Fruit fly (Drosophila melanogaster) whole organism, prepupa: ENCODE results near the gene SmydA-8.

Experiments
- Blimp-1 ChIP-seq: fragments of 200-800 bp; sonication (Bioruptor generic); optimal IDR thresholded peaks from 3 replicates; lab custom pipeline; 2017; ENCODE audit warnings: missing biosample characterization, missing genetic modification characterization, mild to moderate bottlenecking, moderate library complexity, missing genetic modification reagents
- CG10631 ChIP-seq: fragments of 200-800 bp; sonication (Bioruptor generic); optimal IDR thresholded peaks from 2 replicates; lab custom pipeline; 2016; ENCODE audit warnings: missing biosample characterization, missing genetic modification characterization
- CG11294 ChIP-seq: fragments of 200-800 bp; sonication (Bioruptor generic); IDR thresholded peaks from 2 replicates; pipeline ENCODE4 v1.3.6; 2022; ENCODE audit warnings: missing biosample characterization, missing genetic modification characterization
- CG11762 ChIP-seq: fragments of 200-800 bp; sonication (Bioruptor generic); optimal IDR thresholded peaks from 3 replicates; lab custom pipeline; 2016; ENCODE audit warnings: missing biosample characterization, missing genetic modification characterization; ENCODE audit not compliant: insufficient read depth
- CG11902 ChIP-seq: fragments of 200-800 bp; sonication (Bioruptor generic); optimal IDR thresholded peaks from 3 replicates; lab custom pipeline; 2016; ENCODE audit warnings: missing biosample characterization, missing genetic modification characterization
- CG15336 ChIP-seq: fragments of 200-800 bp; sonication (Bioruptor generic); IDR thresholded peaks from 2 replicates; pipeline ENCODE4 v1.3.6; 2022; ENCODE audit warnings: missing biosample characterization, missing genetic modification characterization
- CG16779 ChIP-seq: fragments of 200-800 bp; sonication (Bioruptor generic); optimal IDR thresholded peaks from 3 replicates; lab custom pipeline; 2017; ENCODE audit warnings: missing biosample characterization, mild to moderate bottlenecking, missing genetic modification characterization
- CG31627 ChIP-seq: fragments of 200-800 bp; sonication (Bioruptor generic); optimal IDR thresholded peaks from 3 replicates; lab custom pipeline; 2016; ENCODE audit warnings: missing biosample characterization, missing genetic modification characterization
- CG32006 ChIP-seq: fragments of 200-800 bp; sonication (Bioruptor generic); optimal IDR thresholded peaks from 3 replicates; lab custom pipeline; 2017; ENCODE audit warnings: missing biosample characterization, mild to moderate bottlenecking, missing genetic modification characterization
- CG34406 ChIP-seq: fragments of 200-800 bp; sonication (Bioruptor generic); optimal IDR thresholded peaks from 3 replicates; lab custom pipeline; 2016; ENCODE audit warnings: missing biosample characterization, missing genetic modification characterization
- CG3919 ChIP-seq: fragments of 200-800 bp; sonication (Bioruptor generic); optimal IDR thresholded peaks from 3 replicates; lab custom pipeline; 2016; ENCODE audit warnings: missing biosample characterization, missing genetic modification characterization
- CG6163 ChIP-seq: fragments of 200-800 bp; sonication (Bioruptor generic); IDR thresholded peaks from 3 replicates; pipeline ENCODE4 v1.3.6; 2022; ENCODE audit warnings: missing biosample characterization, missing genetic modification characterization
- CG6276 ChIP-seq: fragments of 200-800 bp; sonication (Bioruptor generic); optimal IDR thresholded peaks from 2 replicates; lab custom pipeline; 2017; ENCODE audit warnings: missing biosample characterization, mild to moderate bottlenecking, missing genetic modification characterization
- CG6792 ChIP-seq: fragments of 200-800 bp; sonication (Bioruptor generic); optimal IDR thresholded peaks from 3 replicates; lab custom pipeline; 2016; ENCODE audit warnings: missing biosample characterization, missing genetic modification characterization
- CG6808 ChIP-seq: fragments of 200-800 bp; sonication (Bioruptor generic); optimal IDR thresholded peaks from 3 replicates; lab custom pipeline; 2017; ENCODE audit warnings: missing biosample characterization, missing genetic modification characterization, mild to moderate bottlenecking, moderate library complexity, missing genetic modification reagents
- CG6854 ChIP-seq: fragments of 200-800 bp; sonication (Bioruptor generic); optimal IDR thresholded peaks from 2 replicates; lab custom pipeline; 2017; ENCODE audit warnings: missing biosample characterization, mild to moderate bottlenecking, missing genetic modification characterization
- CG7368 ChIP-seq: fragments of 200-800 bp; sonication (Bioruptor generic); optimal IDR thresholded peaks from 3 replicates; lab custom pipeline; 2016; ENCODE audit warnings: missing biosample characterization, missing genetic modification characterization
- CG8119 ChIP-seq: fragments of 200-800 bp; sonication (Bioruptor generic); IDR thresholded peaks from 3 replicates; pipeline ENCODE4 v1.3.6; 2022; ENCODE audit warnings: missing biosample characterization, missing genetic modification characterization
- CG8319 ChIP-seq: fragments of 200-800 bp; sonication (Bioruptor generic); optimal IDR thresholded peaks from 3 replicates; lab custom pipeline; 2016; ENCODE audit warnings: missing biosample characterization, missing genetic modification characterization
- CG8632 ChIP-seq: fragments of 200-800 bp; sonication (Bioruptor generic); optimal IDR thresholded peaks from 3 replicates; lab custom pipeline; 2016; ENCODE audit warnings: missing biosample characterization, missing genetic modification characterization
- CG9139 ChIP-seq: fragments of 200-800 bp; sonication (Bioruptor generic); optimal IDR thresholded peaks from 3 replicates; lab custom pipeline; 2017; ENCODE audit warnings: missing biosample characterization, mild to moderate bottlenecking, missing genetic modification characterization
- Eip78C ChIP-seq: fragments of 200-800 bp; sonication (Bioruptor generic); peaks from one replicate; lab custom pipeline; 2016; ENCODE audit warnings: missing biosample characterization, missing genetic modification characterization
- Eip93F ChIP-seq: fragments of 200-800 bp; sonication (Bioruptor generic); optimal IDR thresholded peaks from 2 replicates; lab custom pipeline; 2016; ENCODE audit warnings: missing biosample characterization, mild to moderate bottlenecking, missing genetic modification characterization
- Ets21C ChIP-seq: fragments of 200-800 bp; sonication (Bioruptor generic); optimal IDR thresholded peaks from 3 replicates; lab custom pipeline; 2016; ENCODE audit warnings: missing biosample characterization, missing genetic modification characterization
- Gug ChIP-seq: fragments of 200-800 bp; sonication (Bioruptor generic); IDR thresholded peaks from 2 replicates; pipeline ENCODE4 v1.3.6; 2022; ENCODE audit warnings: missing biosample characterization, missing genetic modification characterization
- Hr38 ChIP-seq: sonication (Bioruptor generic); optimal IDR thresholded peaks from 2 replicates; lab custom pipeline; 2016; ENCODE audit warnings: missing biosample characterization, missing genetic modification characterization
- Hr4 ChIP-seq: fragments of 200-800 bp; sonication (Bioruptor generic); optimal IDR thresholded peaks from 3 replicates; lab custom pipeline; 2016; ENCODE audit warnings: missing biosample characterization, missing genetic modification characterization
- Lpt ChIP-seq: fragments of 200-800 bp; sonication (Bioruptor generic); optimal IDR thresholded peaks from 3 replicates; lab custom pipeline; 2016; ENCODE audit warnings: missing biosample characterization, missing genetic modification characterization
- Met ChIP-seq: fragments of 200-800 bp; sonication (Bioruptor generic); optimal IDR thresholded peaks from 3 replicates; lab custom pipeline; 2016; ENCODE audit warnings: missing biosample characterization, missing genetic modification characterization
- OdsH ChIP-seq: fragments of 200-800 bp; sonication (Bioruptor generic); optimal IDR thresholded peaks from 3 replicates; lab custom pipeline; 2016; ENCODE audit warnings: missing biosample characterization, missing genetic modification characterization
- Smox ChIP-seq: fragments of 200-800 bp; sonication (Bioruptor generic); optimal IDR thresholded peaks from 3 replicates; lab custom pipeline; 2016; ENCODE audit warnings: missing biosample characterization, missing genetic modification characterization
- Sox102F ChIP-seq: fragments of 200-800 bp; sonication (Bioruptor generic); optimal IDR thresholded peaks from 2 replicates; lab custom pipeline; 2016; ENCODE audit warnings: missing biosample characterization, mild to moderate bottlenecking, missing genetic modification characterization
- Sox15 ChIP-seq: fragments of 200-800 bp; sonication (Bioruptor generic); optimal IDR thresholded peaks from 3 replicates; lab custom pipeline; 2016; ENCODE audit warnings: missing biosample characterization, missing genetic modification characterization
- achi ChIP-seq: fragments of 200-800 bp; sonication (Bioruptor generic); optimal IDR thresholded peaks from 3 replicates; lab custom pipeline; 2016; ENCODE audit warnings: missing biosample characterization, missing genetic modification characterization
- cyc ChIP-seq: fragments of 200-800 bp; sonication (Bioruptor generic); optimal IDR thresholded peaks from 3 replicates; lab custom pipeline; 2016; ENCODE audit warnings: missing biosample characterization, missing genetic modification characterization
- dac ChIP-seq: fragments of 200-800 bp; sonication (Bioruptor generic); optimal IDR thresholded peaks from 2 replicates; lab custom pipeline; 2017; ENCODE audit warnings: missing biosample characterization, mild to moderate bottlenecking, missing genetic modification characterization
- dsx ChIP-seq: fragments of 200-800 bp; optimal IDR thresholded peaks from 3 replicates; lab custom pipeline; 2019; ENCODE audit warnings: missing biosample characterization, mild to moderate bottlenecking, missing genetic modification characterization, moderate library complexity; ENCODE audit not compliant: poor library complexity, severe bottlenecking
- eg ChIP-seq: fragments of 200-800 bp; sonication (Bioruptor generic); IDR thresholded peaks from 3 replicates; pipeline ENCODE4 v1.3.6; 2022; ENCODE audit warnings: missing biosample characterization, missing genetic modification characterization
- esn ChIP-seq: fragments of 200-800 bp; sonication (Bioruptor generic); optimal IDR thresholded peaks from 2 replicates; lab custom pipeline; 2016; ENCODE audit warnings: missing biosample characterization, mild to moderate bottlenecking, missing genetic modification characterization, moderate library complexity
- fkh ChIP-seq: fragments of 200-800 bp; sonication (Bioruptor generic); optimal IDR thresholded peaks from 3 replicates; lab custom pipeline; 2017; ENCODE audit warnings: missing biosample characterization, mild to moderate bottlenecking, missing genetic modification characterization, moderate library complexity
- lz ChIP-seq: fragments of 200-800 bp; sonication (Bioruptor generic); optimal IDR thresholded peaks from 3 replicates; lab custom pipeline; 2016; ENCODE audit warnings: missing biosample characterization, missing genetic modification characterization
- net ChIP-seq: fragments of 200-800 bp; sonication (Bioruptor generic); optimal IDR thresholded peaks from 3 replicates; lab custom pipeline; 2016; ENCODE audit warnings: missing biosample characterization, missing genetic modification characterization
- pdm3 ChIP-seq: fragments of 200-800 bp; sonication (Bioruptor generic); optimal IDR thresholded peaks from 3 replicates; lab custom pipeline; 2016; ENCODE audit warnings: missing biosample characterization, missing genetic modification characterization
- salr ChIP-seq, 2 experiments: fragments of 200-800 bp; sonication (Bioruptor generic); optimal IDR thresholded peaks; 3 replicates each; lab custom pipeline; 2016 to 2018; ENCODE audit warnings: missing biosample characterization in 2 of 2, missing genetic modification characterization in 2 of 2, mild to moderate bottlenecking in 1 of 2
- spab ChIP-seq: fragments of 200-800 bp; sonication (Bioruptor generic); optimal IDR thresholded peaks from 2 replicates; lab custom pipeline; 2017; ENCODE audit warnings: missing biosample characterization, mild to moderate bottlenecking, missing genetic modification characterization, missing genetic modification reagents
- ss ChIP-seq, 2 experiments: fragments of 200-800 bp; sonication (Bioruptor generic); optimal IDR thresholded peaks; 2 replicates in 1 of 2; 3 replicates in 1 of 2; lab custom pipeline; 2017 to 2018; ENCODE audit warnings: mild to moderate bottlenecking in 2 of 2, missing biosample characterization in 2 of 2, missing genetic modification characterization in 2 of 2, moderate library complexity in 1 of 2
- svp ChIP-seq: fragments of 200-800 bp; sonication (Bioruptor generic); peaks from one replicate; lab custom pipeline; 2016; ENCODE audit warnings: missing biosample characterization, missing genetic modification characterization
- topi ChIP-seq: fragments of 200-800 bp; sonication (Bioruptor generic); optimal IDR thresholded peaks from 3 replicates; lab custom pipeline; 2016; ENCODE audit warnings: missing biosample characterization, missing genetic modification characterization
- vri ChIP-seq: fragments of 200-800 bp; sonication (Bioruptor generic); optimal IDR thresholded peaks from 3 replicates; lab custom pipeline; 2016; ENCODE audit warnings: missing biosample characterization, mild to moderate bottlenecking, missing genetic modification characterization

The SmydA-8 gene

dm6 chrX:2212327-2212820 is 1.2 kb downstream of the SmydA-8 start:
- TF ChIP-seq Eip78C (GFP tag; lab: Kevin White, UChicago) (peak; percentile 20), salr (GFP tag; optimal IDR thresholded peaks at IDR 0.05; lab: Kevin White, UChicago) (no peak), topi (peak; percentile 9), CG15336 (GFP tag; lab: Robert Waterston, UW) (peak; percentile 42; the same call in 1 of the 2 replicates), CG8119 (0 out of 3 replicates have a peak, but pooled peaks have one; percentile 16), CG6163 (0 out of 3 replicates have a peak, but pooled peaks have one; percentile 34), Blimp-1 (GFP tag; lab: Kevin White, UChicago) (no peak), CG6854 (GFP tag; lab: Kevin White, UChicago) (no peak), CG7368 (GFP tag; lab: Kevin White, UChicago) (no peak), OdsH (GFP tag; lab: Kevin White, UChicago) (no peak), dac (GFP tag; lab: Kevin White, UChicago) (no peak), Gug (GFP tag; lab: Robert Waterston, UW) (no peak), CG3919 (GFP tag; lab: Kevin White, UChicago) (no peak), Sox102F (no peak), CG11902 (no peak), Sox15 (GFP tag; lab: Kevin White, UChicago) (no peak), Met (GFP tag; lab: Kevin White, UChicago) (peak; percentile 12), CG11294 (GFP tag; lab: Robert Waterston, UW) (no peak), Smox (GFP tag; lab: Kevin White, UChicago) (no peak), CG31627 (GFP tag; lab: Kevin White, UChicago) (no peak), achi (GFP tag; lab: Kevin White, UChicago) (no peak), fkh (GFP tag; lab: Kevin White, UChicago) (no peak), CG9139 (GFP tag; lab: Kevin White, UChicago) (no peak), svp (GFP tag; lab: Kevin White, UChicago) (peak; percentile 92), CG10631 (GFP tag; lab: Kevin White, UChicago) (no peak), CG16779 (tag; lab: Kevin White, UChicago) (no peak), spab (GFP tag; lab: Kevin White, UChicago) (no peak), ss (GFP tag; optimal IDR thresholded peaks at IDR 0.05; lab: Kevin White, UChicago) (no peak), Lpt (GFP tag; lab: Kevin White, UChicago) (no peak), CG8632 (no peak), CG6808 (GFP tag; lab: Kevin White, UChicago) (no peak), CG6276 (GFP tag; lab: Kevin White, UChicago) (no peak), vri (GFP tag; lab: Kevin White, UChicago) (no peak), cyc (GFP tag; lab: Kevin White, UChicago) (no peak), pdm3 (GFP tag; lab: Kevin White, UChicago) (no peak), CG34406 (GFP tag; lab: Kevin White, UChicago) (no peak), Ets21C (GFP tag; lab: Kevin White, UChicago) (no peak), CG32006 (GFP tag; lab: Kevin White, UChicago) (no peak), eg (GFP tag; lab: Robert Waterston, UW) (peak; percentile 36; the same call in 1 of the 3 replicates), Eip93F (no peak), lz (GFP tag; lab: Kevin White, UChicago) (no peak), net (no peak), esn (no peak), Hr4 (GFP tag; lab: Kevin White, UChicago) (peak; percentile 33), CG8319 (GFP tag; lab: Kevin White, UChicago) (no peak), CG6792 (no peak), dsx (GFP tag; lab: Kevin White, UChicago) (no peak), Hr38 (GFP tag; lab: Kevin White, UChicago) (no peak), CG11762 (GFP tag; lab: Kevin White, UChicago) (no peak)
